Fruit fly (Drosophila melanogaster): Measurements from ENCODE around the gene Npc2b.

Npc2b gene

dm6 chr3R:14056320-14057053 is 32.8 kb upstream of the Npc2b start, which contains the start of gene foxo (continued):
- TF ChIP-seq CG14710 (tag; optimal IDR thresholded peaks at IDR 0.05) (peak; percentile 74), Doc3 (GFP tag; IDR thresholded peaks at IDR 0.05; ENCODE audit: partially characterized antibody) (no peak), ERR (GFP tag; optimal IDR thresholded peaks at IDR 0.05) (peak; percentile 23), B-H2 (GFP tag; optimal IDR thresholded peaks at IDR 0.05) (peak; percentile 35), CG6854 (GFP tag; optimal IDR thresholded peaks at IDR 0.05) (peak; percentile 86), tup (GFP tag; optimal IDR thresholded peaks at IDR 0.05) (no peak), CG3838 (GFP tag; optimal IDR thresholded peaks at IDR 0.05) (no peak), H15 (GFP tag; IDR thresholded peaks at IDR 0.05) (no peak), CG11560 (tag; IDR thresholded peaks at IDR 0.05) (no peak), YL-1 (GFP tag; optimal IDR thresholded peaks at IDR 0.05) (peak; percentile 26), CG17912 (GFP tag; optimal IDR thresholded peaks at IDR 0.05) (peak; percentile 12), CG4617 (GFP tag; optimal IDR thresholded peaks at IDR 0.05; ENCODE audit: borderline replicate concordance) (no peak), CG17328 (GFP tag; IDR thresholded peaks at IDR 0.05) (0 out of 2 replicates have a peak, but pooled peaks have one; percentile 49), CG13123 (GFP tag; optimal IDR thresholded peaks at IDR 0.05) (peak; percentile 30), CG32772 (GFP tag; IDR thresholded peaks at IDR 0.05) (no peak), CG12769 (tag; optimal IDR thresholded peaks at IDR 0.05) (peak; percentile 47), nom (GFP tag; optimal IDR thresholded peaks at IDR 0.05) (peak; percentile 39), CG6175 (GFP tag; IDR thresholded peaks at IDR 0.05) (0 out of 3 replicates have a peak, but pooled peaks have one; percentile 34), CG11456 (GFP tag; IDR thresholded peaks at IDR 0.05) (peak; percentile 52; the same call in 2 of the 3 replicates), nmo (GFP tag; optimal IDR thresholded peaks at IDR 0.05) (peak; percentile 93), CG17361 (GFP tag; IDR thresholded peaks at IDR 0.05) (peak; percentile 96), sim (GFP tag; IDR thresholded peaks at IDR 0.05) (no peak), CG4424 (GFP tag; optimal IDR thresholded peaks at IDR 0.05) (peak; percentile 72), CG9817 (tag; optimal IDR thresholded peaks at IDR 0.05) (peak; percentile 75), CG14860 (GFP tag; IDR thresholded peaks at IDR 0.05; ENCODE audit: partially characterized antibody) (no peak), CG11504 (tag; optimal IDR thresholded peaks at IDR 0.05) (peak; percentile 92), CG3407 (GFP tag; optimal IDR thresholded peaks at IDR 0.05) (peak; percentile 60), CG11696 (GFP tag; IDR thresholded peaks at IDR 0.05) (peak; percentile 97), CHES-1-like (GFP tag; optimal IDR thresholded peaks at IDR 0.05) (peak; percentile 7), sisA (GFP tag; IDR thresholded peaks at IDR 0.05) (peak; percentile 27; the same call in 1 of the 2 replicates), Optix (GFP tag; IDR thresholded peaks at IDR 0.05) (no peak), CG18476 (GFP tag; optimal IDR thresholded peaks at IDR 0.05) (peak; percentile 55), crol (GFP tag; IDR thresholded peaks at IDR 0.05) (peak; percentile 24; the same call in 1 of the 2 replicates), CG4360 (GFP tag; IDR thresholded peaks at IDR 0.05) (no peak), slp2 (GFP tag; optimal IDR thresholded peaks at IDR 0.05) (no peak), cato (GFP tag; optimal IDR thresholded peaks at IDR 0.05; ENCODE audit: borderline replicate concordance) (peak; percentile 12), Xbp1 (GFP tag; optimal IDR thresholded peaks at IDR 0.05) (peak; percentile 77), CG8089 (GFP tag; optimal IDR thresholded peaks at IDR 0.05) (no peak), CG31388 (GFP tag; optimal IDR thresholded peaks at IDR 0.05) (no peak), bigmax (GFP tag; optimal IDR thresholded peaks at IDR 0.05) (no peak), Chrac-16 (GFP tag; optimal IDR thresholded peaks at IDR 0.05) (peak; percentile 59), chif (GFP tag; optimal IDR thresholded peaks at IDR 0.05) (peak in 1 of 2 experiments; percentile 33), Fer1 (GFP tag; optimal IDR thresholded peaks at IDR 0.05) (peak; percentile 83), Dip2 (GFP tag; IDR thresholded peaks at IDR 0.05) (no peak), corto (GFP tag; optimal IDR thresholded peaks at IDR 0.05) (no peak), row (GFP tag; IDR thresholded peaks at IDR 0.05) (peak; percentile 69), CoRest (tag; optimal IDR thresholded peaks at IDR 0.05) (peak; percentile 95), CG10979 (tag; optimal IDR thresholded peaks at IDR 0.05) (peak; percentile 77), tx (GFP tag; optimal IDR thresholded peaks at IDR 0.05) (no peak)

Data from whole organism, embryonic.